Worm (Caenorhabditis elegans) whole organism, midembryonic: Measurements from ENCODE around the gene cdk-1.

Experiments
- T22C8.4 ChIP-seq: fragments of 200-800 bp; sonication (Bioruptor generic); IDR thresholded peaks from 2 replicates; pipeline ENCODE4 v1.3.6; 2022; ENCODE audit warnings: missing genetic modification characterization, missing compliant biosample characterization
- cog-1 ChIP-seq: sonication (generic microtip); optimal IDR thresholded peaks from 2 replicates; lab custom pipeline; 2016; ENCODE audit warnings: missing genetic modification characterization, missing compliant biosample characterization
- flt-1 ChIP-seq: fragments of 200-800 bp; sonication (Bioruptor generic); IDR thresholded peaks from 2 replicates; pipeline ENCODE4 v1.3.6; 2022; ENCODE audit warnings: missing genetic modification characterization, missing compliant biosample characterization
- klf-2 ChIP-seq: fragments of 200-800 bp; sonication (Bioruptor generic); conservative IDR thresholded peaks from 2 replicates; pipeline ENCODE4 v1.3.6; 2022; ENCODE audit warnings: missing genetic modification reagents, missing genetic modification characterization, missing compliant biosample characterization
- med-1 ChIP-seq: sonication (generic microtip); optimal IDR thresholded peaks from 2 replicates; lab custom pipeline; 2017; ENCODE audit warnings: missing genetic modification characterization, mild to moderate bottlenecking, missing compliant biosample characterization, antibody characterized with exemption, missing genetic modification reagents; ENCODE audit not compliant: insufficient read depth
- ref-1 ChIP-seq: fragments of 200-800 bp; sonication (Bioruptor generic); conservative IDR thresholded peaks from 2 replicates; pipeline ENCODE4 v1.3.6; 2022; ENCODE audit warnings: missing genetic modification reagents, missing genetic modification characterization, missing compliant biosample characterization
- tab-1 ChIP-seq: fragments of 200-800 bp; sonication (Bioruptor generic); IDR thresholded peaks from 2 replicates; pipeline ENCODE4 v1.3.6; 2022; ENCODE audit warnings: missing genetic modification characterization, missing compliant biosample characterization
- ztf-23 ChIP-seq: fragments of 200-800 bp; sonication (Bioruptor generic); IDR thresholded peaks from 2 replicates; pipeline ENCODE4 v1.3.6; 2022; ENCODE audit warnings: missing genetic modification reagents, missing genetic modification characterization, missing compliant biosample characterization
- ztf-29 ChIP-seq: fragments of 200-800 bp; sonication (Bioruptor generic); IDR thresholded peaks from 2 replicates; pipeline ENCODE4 v1.3.6; 2022; ENCODE audit warnings: missing genetic modification reagents, missing genetic modification characterization, missing compliant biosample characterization

The cdk-1 gene

DNA sequence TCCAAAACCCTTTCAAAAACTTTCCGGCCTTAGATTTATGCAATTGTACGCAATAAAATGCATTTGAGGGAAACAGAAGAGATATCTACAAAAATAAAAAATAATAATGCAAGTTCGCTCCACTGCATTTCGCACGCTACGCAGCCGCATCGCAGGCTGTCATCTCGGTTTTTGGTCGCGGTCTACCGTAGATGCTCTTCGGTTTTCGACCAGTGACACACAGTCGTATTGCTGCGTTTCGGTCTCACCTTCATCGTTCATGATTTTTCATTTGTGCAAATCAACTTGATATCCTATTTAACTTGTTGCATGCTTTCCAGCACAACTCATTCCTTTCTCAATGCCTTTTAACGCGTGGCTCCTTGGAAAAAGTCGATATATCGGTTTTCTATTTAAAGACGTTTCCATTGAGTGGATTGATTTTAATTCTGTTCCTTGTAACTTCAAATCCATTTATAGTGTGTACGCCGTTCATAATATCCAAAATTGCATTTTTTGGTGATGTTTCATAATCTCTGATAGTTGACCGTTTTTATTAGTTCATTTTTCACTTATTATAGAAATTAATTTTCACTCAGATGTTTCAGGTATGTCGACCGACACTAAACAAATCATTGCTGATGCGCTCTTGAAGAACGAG lies 33.5 kb downstream of the cdk-1 start, which contains the start of gene vha-1:
Gene vha-1 (plus strand): TSS at position 590 of the 640 bp plus-strand sequence.
- no peak; the same call in 1 of the 2 replicates for TF ChIP-seq flt-1 (GFP tag; lab: Robert Waterston, UW)
- peak; percentile 53 for TF ChIP-seq cog-1 (tag; lab: Kevin White, UChicago)
- TF ChIP-seq ztf-23 (GFP tag; lab: Robert Waterston, UW), result 0 out of 2 replicates have a peak, but pooled peaks have one; percentile 53

DNA sequence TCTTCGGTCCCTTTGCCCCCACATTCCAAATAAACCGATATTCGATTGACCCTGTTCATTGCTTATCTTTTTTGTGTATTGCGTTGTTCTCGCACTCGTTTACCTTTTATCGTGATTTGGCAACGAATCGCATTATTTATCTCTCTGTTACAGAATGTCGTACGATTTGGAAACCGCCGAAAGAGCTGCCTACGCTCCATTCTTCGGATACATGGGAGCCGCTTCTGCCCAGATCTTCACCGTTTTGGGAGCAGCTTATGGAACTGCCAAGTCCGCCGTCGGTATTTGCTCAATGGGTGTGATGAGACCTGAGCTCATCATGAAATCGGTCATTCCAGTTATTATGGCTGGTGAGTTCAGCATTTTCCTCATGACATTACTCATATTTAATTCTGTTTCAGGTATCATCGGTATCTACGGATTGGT lies 34.8 kb downstream of the cdk-1 start, which contains the start of gene vha-2:
Gene vha-2 (plus strand): TSS at position 154 of the 426 bp plus-strand sequence.
- TF ChIP-seq ztf-29 (GFP tag; lab: Robert Waterston, UW) (no peak), ztf-23 (GFP tag; lab: Robert Waterston, UW) (no peak), flt-1 (GFP tag; lab: Robert Waterston, UW) (no peak), ref-1 (GFP tag; lab: Robert Waterston, UW) (no peak), med-1 (GFP tag; lab: Kevin White, UChicago) (no peak), tab-1 (GFP tag; lab: Robert Waterston, UW) (no peak), T22C8.4 (GFP tag; lab: Robert Waterston, UW) (no peak), cog-1 (tag; lab: Kevin White, UChicago) (no peak)

DNA sequence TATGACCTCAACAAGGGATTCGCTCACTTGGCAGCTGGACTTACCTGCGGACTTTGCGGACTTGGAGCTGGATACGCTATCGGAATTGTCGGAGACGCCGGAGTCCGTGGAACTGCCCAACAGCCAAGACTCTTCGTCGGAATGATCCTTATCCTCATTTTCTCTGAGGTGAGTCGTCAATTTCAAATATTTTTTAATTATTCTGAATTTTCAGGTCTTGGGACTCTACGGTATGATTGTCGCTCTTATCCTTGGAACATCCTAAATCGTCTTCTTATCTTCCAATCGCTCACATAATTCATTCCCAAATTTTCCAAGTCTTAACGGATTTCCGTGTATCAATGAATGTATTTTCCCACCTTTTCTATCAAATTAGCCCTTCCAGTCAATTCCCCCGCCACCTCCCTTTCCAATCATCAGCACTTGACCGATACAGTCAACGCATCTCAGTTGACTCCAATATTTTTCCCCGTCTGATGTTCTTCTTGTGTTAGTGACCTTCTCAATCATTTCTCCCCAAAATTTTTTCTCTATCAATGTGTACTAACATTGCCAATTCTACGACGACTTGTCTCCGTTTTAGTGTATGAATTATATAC lies 35.3 kb downstream of the cdk-1 start, which contains the start of gene R10E11.6:
Gene R10E11.6 (plus strand): TSS at position 524 of the 599 bp plus-strand sequence.
- TF ChIP-seq flt-1 (GFP tag; lab: Robert Waterston, UW) (no peak), T22C8.4 (GFP tag; lab: Robert Waterston, UW) (no peak), ref-1 (GFP tag; lab: Robert Waterston, UW) (no peak)

DNA sequence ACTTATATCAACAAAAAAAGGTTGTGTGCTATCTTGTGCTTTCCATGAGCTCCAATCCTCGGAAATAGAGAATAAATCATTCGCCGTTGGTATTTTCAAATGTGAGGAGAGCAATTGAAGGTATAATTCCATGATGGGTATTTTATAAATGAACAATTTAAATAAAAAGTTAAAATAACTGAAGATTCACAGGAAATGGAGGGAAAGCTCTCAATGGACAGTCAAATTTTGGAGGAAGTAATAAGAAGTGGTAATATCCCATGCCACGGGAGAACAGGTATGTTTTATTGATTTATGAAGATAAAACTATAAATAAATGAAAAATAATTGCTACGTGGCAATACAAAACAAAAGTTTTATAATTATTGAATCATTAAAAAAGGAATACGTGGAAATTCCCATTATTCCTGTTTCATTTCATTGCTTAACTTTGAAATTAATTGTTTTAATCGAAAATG lies 35.9 kb downstream of the cdk-1 start:
- TF ChIP-seq T22C8.4 (GFP tag; lab: Robert Waterston, UW) (no peak), med-1 (GFP tag; lab: Kevin White, UChicago) (no peak), klf-2 (GFP tag; lab: Robert Waterston, UW) (no peak), ref-1 (GFP tag; lab: Robert Waterston, UW) (no peak), flt-1 (GFP tag; lab: Robert Waterston, UW) (no peak), ztf-23 (GFP tag; lab: Robert Waterston, UW) (no peak), tab-1 (GFP tag; lab: Robert Waterston, UW) (no peak), ztf-29 (GFP tag; lab: Robert Waterston, UW) (no peak), cog-1 (tag; lab: Kevin White, UChicago) (no peak)

DNA sequence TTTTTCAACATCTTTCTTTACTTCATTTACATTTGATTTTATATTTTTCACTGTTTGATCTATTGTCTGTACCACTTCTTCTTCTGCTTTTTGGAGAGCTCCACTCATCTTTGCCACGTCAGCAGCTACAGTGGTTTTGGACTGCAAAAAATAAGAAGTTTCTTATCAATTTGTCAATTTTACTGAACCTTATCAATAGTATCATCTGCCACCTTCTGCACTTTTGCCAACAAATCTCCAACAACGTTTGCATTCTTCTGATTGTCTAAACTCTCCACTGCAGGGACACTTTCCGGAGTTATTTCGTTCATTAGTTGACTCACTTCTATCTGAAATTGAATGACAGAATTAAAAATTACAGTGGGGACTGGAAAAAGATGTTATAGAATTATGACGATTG lies 39.5 kb downstream of the cdk-1 start:
- no peak for TF ChIP-seq med-1 (GFP tag; lab: Kevin White, UChicago)
- TF ChIP-seq ref-1 (GFP tag; lab: Robert Waterston, UW), result no peak
- no peak for TF ChIP-seq T22C8.4 (GFP tag; lab: Robert Waterston, UW)
- no peak for TF ChIP-seq ztf-29 (GFP tag; lab: Robert Waterston, UW)
- TF ChIP-seq tab-1 (GFP tag; lab: Robert Waterston, UW), result no peak
- TF ChIP-seq cog-1 (tag; lab: Kevin White, UChicago), result no peak
- TF ChIP-seq klf-2 (GFP tag; lab: Robert Waterston, UW), result no peak
- no peak for TF ChIP-seq flt-1 (GFP tag; lab: Robert Waterston, UW)
- TF ChIP-seq ztf-23 (GFP tag; lab: Robert Waterston, UW), result no peak

DNA sequence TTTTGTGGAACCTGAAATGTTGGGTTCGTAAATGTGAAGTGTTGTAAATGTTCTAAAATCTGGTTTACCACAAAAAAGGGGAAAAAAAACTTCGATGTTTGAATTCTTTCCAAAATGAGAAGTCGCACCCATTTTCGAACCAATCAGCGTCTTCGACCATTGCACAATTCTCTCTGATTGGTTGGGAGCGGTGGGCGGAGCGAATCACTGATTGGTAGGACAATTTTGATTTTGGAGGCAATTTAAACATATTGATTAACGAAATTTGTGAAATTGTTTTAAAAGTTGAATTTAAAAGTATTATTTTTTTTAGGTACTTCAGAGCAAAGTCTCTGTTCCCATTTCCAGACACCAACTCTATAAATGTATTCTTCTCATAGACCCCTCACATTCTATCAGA lies 41.8 kb downstream of the cdk-1 start:
- no peak for TF ChIP-seq flt-1 (GFP tag; lab: Robert Waterston, UW)
- TF ChIP-seq med-1 (GFP tag; lab: Kevin White, UChicago), result no peak
- TF ChIP-seq ztf-29 (GFP tag; lab: Robert Waterston, UW), result no peak
- no peak for TF ChIP-seq cog-1 (tag; lab: Kevin White, UChicago)
- no peak for TF ChIP-seq T22C8.4 (GFP tag; lab: Robert Waterston, UW)
- TF ChIP-seq tab-1 (GFP tag; lab: Robert Waterston, UW), result no peak
- no peak for TF ChIP-seq klf-2 (GFP tag; lab: Robert Waterston, UW)
- no peak for TF ChIP-seq ztf-23 (GFP tag; lab: Robert Waterston, UW)
- no peak for TF ChIP-seq ref-1 (GFP tag; lab: Robert Waterston, UW)

DNA sequence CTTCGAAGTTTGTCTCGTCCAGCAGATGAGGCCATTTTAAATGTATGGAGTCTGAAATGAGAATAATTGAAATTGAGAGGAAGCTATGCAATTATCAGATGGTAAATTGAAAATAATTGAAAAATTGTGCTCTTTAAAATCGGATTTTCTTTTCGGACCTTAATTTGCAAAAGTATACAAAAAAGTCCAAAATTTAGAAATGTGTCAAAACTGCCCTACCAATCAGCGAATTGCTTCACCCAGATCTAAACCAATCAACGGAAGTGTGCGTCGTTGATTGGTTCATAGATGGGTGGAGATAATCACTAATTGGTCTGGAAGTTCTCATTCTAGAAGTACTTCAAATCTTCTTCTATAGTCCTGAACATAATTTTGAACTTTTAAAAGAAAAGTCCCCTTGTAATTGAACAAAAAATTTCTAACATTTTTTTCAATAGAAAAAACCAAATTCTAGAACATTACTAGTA lies 42.4 kb downstream of the cdk-1 start, which contains the start of gene R10E11.5:
Gene R10E11.5 (minus strand): TSS at position 51 of the 467 bp plus-strand sequence.
- no peak for TF ChIP-seq ref-1 (GFP tag; lab: Robert Waterston, UW)
- no peak for TF ChIP-seq cog-1 (tag; lab: Kevin White, UChicago)
- no peak for TF ChIP-seq med-1 (GFP tag; lab: Kevin White, UChicago)

DNA sequence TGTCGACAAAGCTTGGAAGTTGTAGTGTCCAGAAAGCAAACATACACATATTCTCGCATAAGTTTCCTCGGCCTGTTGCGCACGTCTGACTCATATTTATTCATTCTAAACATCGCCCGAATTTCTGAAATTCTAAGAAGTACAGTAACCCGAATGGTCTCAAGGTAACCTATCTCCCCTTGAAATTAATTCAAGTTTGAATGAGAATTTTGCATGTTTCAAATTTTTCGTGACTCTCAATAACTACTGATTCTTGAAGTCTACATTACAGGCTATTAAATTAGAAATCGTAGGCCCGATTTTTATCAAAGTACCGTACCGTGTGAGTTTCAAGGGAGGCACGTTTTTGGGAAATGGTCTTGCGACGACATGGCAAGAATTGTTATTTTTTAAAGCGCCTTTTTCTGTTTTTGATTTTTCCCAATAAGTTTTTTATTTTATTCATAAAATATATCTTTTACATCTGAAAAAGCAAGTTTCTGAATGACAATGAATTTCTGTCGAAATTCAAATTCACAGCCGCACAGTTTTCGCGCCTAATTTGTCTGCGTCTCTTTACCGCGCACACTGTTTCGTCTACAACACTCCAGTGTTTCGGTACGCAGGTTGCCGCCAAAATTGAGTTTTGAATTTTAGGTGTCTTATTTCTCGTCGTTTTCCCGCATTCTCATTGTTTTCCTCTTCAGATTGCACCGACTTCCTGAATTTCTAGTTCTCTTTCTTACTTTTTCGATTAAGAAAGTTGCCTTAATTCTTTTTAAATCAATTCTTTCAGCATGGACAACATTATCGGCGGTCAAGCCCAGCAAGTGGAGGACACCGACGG lies 46.5 kb downstream of the cdk-1 start, which contains the start of the genes R10E11.9 and mcm-6:
Gene R10E11.9 (minus strand): TSS at position 51 of the 826 bp plus-strand sequence.
Gene mcm-6 (plus strand): TSS at position 776 of the 826 bp plus-strand sequence.
- TF ChIP-seq flt-1 (GFP tag; lab: Robert Waterston, UW) (no peak), T22C8.4 (GFP tag; lab: Robert Waterston, UW) (no peak), tab-1 (GFP tag; lab: Robert Waterston, UW) (no peak), cog-1 (tag; lab: Kevin White, UChicago) (no peak), ztf-23 (GFP tag; lab: Robert Waterston, UW) (no peak), klf-2 (GFP tag; lab: Robert Waterston, UW) (no peak), ref-1 (GFP tag; lab: Robert Waterston, UW) (no peak), med-1 (GFP tag; lab: Kevin White, UChicago) (no peak)
